Fruit fly (Drosophila melanogaster) whole organism, embryonic: ENCODE measurements around the gene CG43077.

Source experiments
- Atf-2 ChIP-seq: fragments of 200-800 bp; sonication (Bioruptor generic); optimal IDR thresholded peaks from 2 replicates; lab custom pipeline; 2016; ENCODE audit warnings: missing biosample characterization, missing genetic modification characterization
- Atf3 ChIP-seq: fragments of 200-800 bp; sonication (Bioruptor generic); optimal IDR thresholded peaks from 3 replicates; lab custom pipeline; 2016; ENCODE audit warnings: missing biosample characterization, missing genetic modification characterization
- Blimp-1 ChIP-seq: fragments of 200-800 bp; sonication (Bioruptor generic); optimal IDR thresholded peaks from 3 replicates; lab custom pipeline; 2018; ENCODE audit warnings: missing biosample characterization, missing genetic modification characterization, mild to moderate bottlenecking, moderate library complexity, missing genetic modification reagents
- CG10274 ChIP-seq: fragments of 200-800 bp; sonication (Bioruptor generic); optimal IDR thresholded peaks from 3 replicates; lab custom pipeline; 2017; ENCODE audit warnings: missing biosample characterization, mild to moderate bottlenecking, missing genetic modification characterization
- CG10979 ChIP-seq: fragments of 200-800 bp; sonication (Bioruptor generic); optimal IDR thresholded peaks from 2 replicates; lab custom pipeline; 2018; ENCODE audit warnings: missing biosample characterization, mild to moderate bottlenecking, missing genetic modification characterization, moderate library complexity
- CG11398 ChIP-seq: fragments of 200-800 bp; sonication (Bioruptor generic); optimal IDR thresholded peaks from 2 replicates; lab custom pipeline; 2016; ENCODE audit warnings: missing biosample characterization, missing genetic modification characterization
- CG13287 ChIP-seq: fragments of 200-800 bp; sonication (Bioruptor generic); IDR thresholded peaks from 2 replicates; pipeline ENCODE4 v1.3.6; 2022; ENCODE audit warnings: missing biosample characterization, missing genetic modification characterization; ENCODE audit not compliant: partially characterized antibody
- CG14860 ChIP-seq: fragments of 200-800 bp; sonication (Bioruptor generic); IDR thresholded peaks from 3 replicates; pipeline ENCODE4 v1.3.6; 2022; ENCODE audit warnings: missing biosample characterization, missing genetic modification characterization; ENCODE audit not compliant: partially characterized antibody
- CG1529 ChIP-seq: fragments of 200-800 bp; sonication (Bioruptor generic); optimal IDR thresholded peaks from 3 replicates; lab custom pipeline; 2018; ENCODE audit warnings: missing biosample characterization, missing genetic modification characterization
- CG15479 ChIP-seq: fragments of 200-800 bp; sonication (Bioruptor generic); optimal IDR thresholded peaks from 3 replicates; lab custom pipeline; 2019; ENCODE audit warnings: missing biosample characterization, mild to moderate bottlenecking, missing genetic modification characterization, moderate library complexity
- CG17361 ChIP-seq: fragments of 200-800 bp; sonication (Bioruptor generic); IDR thresholded peaks from 3 replicates; pipeline ENCODE4 v1.3.6; 2022; ENCODE audit warnings: missing biosample characterization, missing genetic modification characterization
- CG17912 ChIP-seq: fragments of 200-800 bp; sonication (Bioruptor generic); optimal IDR thresholded peaks from 2 replicates; lab custom pipeline; 2018; ENCODE audit warnings: missing biosample characterization, mild to moderate bottlenecking, missing genetic modification characterization
- CG18476 ChIP-seq: fragments of 200-800 bp; sonication (Bioruptor generic); optimal IDR thresholded peaks from 2 replicates; lab custom pipeline; 2016; ENCODE audit warnings: missing biosample characterization, mild to moderate bottlenecking, missing genetic modification characterization
- CG2678 ChIP-seq: fragments of 200-800 bp; sonication (Bioruptor generic); optimal IDR thresholded peaks from 3 replicates; lab custom pipeline; 2019; ENCODE audit warnings: missing biosample characterization, mild to moderate bottlenecking, missing genetic modification characterization, moderate library complexity
- CG2889 ChIP-seq: fragments of 200-800 bp; sonication (Bioruptor generic); IDR thresholded peaks from 3 replicates; pipeline ENCODE4 v1.3.6; 2022; ENCODE audit warnings: missing biosample characterization, missing genetic modification characterization
- CG34224 ChIP-seq: fragments of 200-800 bp; sonication (Bioruptor generic); IDR thresholded peaks from 3 replicates; pipeline ENCODE4 v1.3.6; 2022; ENCODE audit warnings: missing biosample characterization, missing genetic modification characterization; ENCODE audit not compliant: partially characterized antibody
- CG3726 ChIP-seq: fragments of 200-800 bp; sonication (Bioruptor generic); IDR thresholded peaks from 3 replicates; pipeline ENCODE4, ENCODE4 v1.3.6; 2022; ENCODE audit warnings: missing biosample characterization, missing genetic modification characterization
- CG4404 ChIP-seq: fragments of 200-800 bp; sonication (Bioruptor generic); IDR thresholded peaks from 2 replicates; pipeline ENCODE4 v1.3.6; 2022; ENCODE audit warnings: missing biosample characterization, missing genetic modification characterization
- CG4730 ChIP-seq: fragments of 200-800 bp; sonication (Bioruptor generic); IDR thresholded peaks from 2 replicates; pipeline ENCODE4 v1.3.6; 2022; ENCODE audit warnings: missing biosample characterization, missing genetic modification characterization
- CG5180 ChIP-seq: fragments of 200-800 bp; sonication (Bioruptor generic); optimal IDR thresholded peaks from 3 replicates; lab custom pipeline; 2017; ENCODE audit warnings: missing biosample characterization, missing genetic modification characterization, mild to moderate bottlenecking, moderate library complexity, missing genetic modification reagents
- CG5245 ChIP-seq: fragments of 200-800 bp; sonication (Bioruptor generic); optimal IDR thresholded peaks from 3 replicates; lab custom pipeline; 2016; ENCODE audit warnings: missing biosample characterization, missing genetic modification characterization
- CG9609 ChIP-seq: fragments of 200-800 bp; sonication (Bioruptor generic); optimal IDR thresholded peaks from 3 replicates; lab custom pipeline; 2016; ENCODE audit warnings: missing biosample characterization, missing genetic modification characterization
- Dbx ChIP-seq: fragments of 200-800 bp; sonication (Bioruptor generic); IDR thresholded peaks from 3 replicates; pipeline ENCODE4 v1.3.6; 2022; ENCODE audit warnings: missing biosample characterization, missing genetic modification characterization
- Dip2 ChIP-seq: fragments of 200-800 bp; sonication (Bioruptor generic); IDR thresholded peaks from 2 replicates; pipeline ENCODE4 v1.3.6; 2022; ENCODE audit warnings: missing biosample characterization, missing genetic modification characterization
- Doc3 ChIP-seq: fragments of 200-800 bp; sonication (Bioruptor generic); IDR thresholded peaks from 3 replicates; pipeline ENCODE4 v1.3.6; 2022; ENCODE audit warnings: missing biosample characterization, missing genetic modification characterization; ENCODE audit not compliant: partially characterized antibody
- Dp ChIP-seq: fragments of 200-800 bp; sonication (Bioruptor generic); optimal IDR thresholded peaks from 2 replicates; lab custom pipeline; 2018; ENCODE audit warnings: missing biosample characterization, mild to moderate bottlenecking, missing genetic modification characterization, moderate library complexity
- ERR ChIP-seq: fragments of 200-800 bp; sonication (Bioruptor generic); optimal IDR thresholded peaks from 2 replicates; lab custom pipeline; 2016; ENCODE audit warnings: missing biosample characterization, missing genetic modification characterization
- GATAe ChIP-seq: fragments of 200-800 bp; sonication (Bioruptor generic); conservative IDR thresholded peaks from 2 replicates; pipeline ENCODE4 v1.3.6; 2022; ENCODE audit warnings: missing biosample characterization, missing genetic modification characterization
- HLHmδ ChIP-seq: fragments of 200-800 bp; sonication (Bioruptor generic); optimal IDR thresholded peaks from 2 replicates; lab custom pipeline; 2018; ENCODE audit warnings: missing biosample characterization, mild to moderate bottlenecking, missing genetic modification characterization, moderate library complexity
- Lpt ChIP-seq: fragments of >200 bp; optimal IDR thresholded peaks from 2 replicates; lab custom pipeline; 2018; ENCODE audit warnings: missing biosample characterization, missing genetic modification characterization
- Max ChIP-seq: fragments of 200-800 bp; sonication (Bioruptor generic); optimal IDR thresholded peaks from 2 replicates; lab custom pipeline; 2016; ENCODE audit warnings: missing biosample characterization, mild to moderate bottlenecking, missing genetic modification characterization
- Nf-YB ChIP-seq: fragments of 200-800 bp; sonication (Bioruptor generic); optimal IDR thresholded peaks from 3 replicates; lab custom pipeline; 2019; ENCODE audit warnings: missing biosample characterization, mild to moderate bottlenecking, missing genetic modification characterization, moderate library complexity
- Nf-YC ChIP-seq: fragments of 200-800 bp; optimal IDR thresholded peaks from 3 replicates; lab custom pipeline; 2019; ENCODE audit warnings: missing biosample characterization, mild to moderate bottlenecking, missing genetic modification characterization, moderate library complexity
- Spps ChIP-seq: fragments of 200-800 bp; sonication (Bioruptor generic); optimal IDR thresholded peaks from 2 replicates; lab custom pipeline; 2018; ENCODE audit warnings: missing biosample characterization, mild to moderate bottlenecking, missing genetic modification characterization
- en ChIP-seq: fragments of 200-800 bp; sonication (Bioruptor generic); optimal IDR thresholded peaks from 2 replicates; lab custom pipeline; 2016; ENCODE audit warnings: missing biosample characterization, missing genetic modification characterization
- gcm2 ChIP-seq: fragments of 200-800 bp; sonication (Bioruptor generic); optimal IDR thresholded peaks from 2 replicates; lab custom pipeline; 2016; ENCODE audit warnings: missing biosample characterization, missing genetic modification characterization
- hkb ChIP-seq, 2 experiments: fragments of 200-800 bp in 1 of 2; fragments of >200 bp in 1 of 2; sonication (Bioruptor generic) in 1 of 2; IDR thresholded peaks in 1 of 2; optimal IDR thresholded peaks in 1 of 2; 2 replicates each; pipeline versions ENCODE4 v1.3.6 to Lab custom; 2017 to 2022; ENCODE audit warnings: missing biosample characterization in 1 of 2, missing genetic modification characterization in 1 of 2
- insv ChIP-seq, 2 experiments: fragments of 200-800 bp; sonication (Bioruptor generic); optimal IDR thresholded peaks; 3 replicates each; lab custom pipeline; 2016 to 2018; ENCODE audit warnings: missing biosample characterization in 2 of 2, missing genetic modification characterization in 2 of 2
- kah ChIP-seq: fragments of 200-800 bp; sonication (Bioruptor generic); optimal IDR thresholded peaks from 2 replicates; lab custom pipeline; 2018; ENCODE audit warnings: missing biosample characterization, mild to moderate bottlenecking, missing genetic modification characterization
- mirr ChIP-seq: fragments of 200-800 bp; sonication (Bioruptor generic); optimal IDR thresholded peaks from 3 replicates; lab custom pipeline; 2018; ENCODE audit warnings: missing biosample characterization, mild to moderate bottlenecking, missing genetic modification characterization
- nmo ChIP-seq: fragments of 200-800 bp; sonication (Bioruptor generic); optimal IDR thresholded peaks from 2 replicates; lab custom pipeline; 2018; ENCODE audit warnings: missing biosample characterization, mild to moderate bottlenecking, missing genetic modification characterization, moderate library complexity
- pb ChIP-seq: fragments of 200-800 bp; sonication (Bioruptor generic); optimal IDR thresholded peaks from 3 replicates; lab custom pipeline; 2016; ENCODE audit warnings: missing biosample characterization, missing genetic modification characterization
- run ChIP-seq: fragments of 200-800 bp; sonication (Bioruptor generic); optimal IDR thresholded peaks from 3 replicates; lab custom pipeline; 2018; ENCODE audit warnings: missing biosample characterization, mild to moderate bottlenecking, missing genetic modification characterization
- sc ChIP-seq, 3 experiments: fragments of >200 bp in 2 of 3; fragments of 200-800 bp in 1 of 3; sonication (Bioruptor generic) in 1 of 3; optimal IDR thresholded peaks; 2 replicates in 2 of 3; 3 replicates in 1 of 3; lab custom pipeline; 2017; ENCODE audit warnings: mild to moderate bottlenecking in 1 of 3, missing biosample characterization in 1 of 3, missing genetic modification characterization in 1 of 3, missing genetic modification reagents in 1 of 3
- sens ChIP-seq: fragments of 200-800 bp; sonication (Bioruptor generic); peaks from one replicate; lab custom pipeline; 2016; ENCODE audit warnings: missing biosample characterization, missing genetic modification characterization
- trh ChIP-seq: fragments of 200-800 bp; sonication (Bioruptor generic); optimal IDR thresholded peaks from 2 replicates; lab custom pipeline; 2016; ENCODE audit warnings: missing biosample characterization, missing genetic modification characterization
- vfl ChIP-seq: fragments of 200-800 bp; sonication (Bioruptor generic); optimal IDR thresholded peaks from 2 replicates; lab custom pipeline; 2016; ENCODE audit warnings: missing biosample characterization, missing genetic modification characterization
- zf30C ChIP-seq: fragments of 200-800 bp; sonication (Bioruptor generic); optimal IDR thresholded peaks from 3 replicates; lab custom pipeline; 2018; ENCODE audit warnings: missing biosample characterization, mild to moderate bottlenecking, missing genetic modification characterization

The CG43077 gene

dm6 chrX:17078139-17078977 lies 10.0 kb upstream of the CG43077 start, which contains the start of gene CG4949 (continued):
- TF ChIP-seq Max (GFP tag; lab: Kevin White, UChicago) (no peak), CG13287 (GFP tag; lab: Robert Waterston, UW) (peak; percentile 84), kah (GFP tag; lab: Kevin White, UChicago) (no peak), Blimp-1 (GFP tag; lab: Kevin White, UChicago) (no peak), sc (optimal IDR thresholded peaks at IDR 0.05; lab: Kevin White, UChicago) (no peak), sc (GFP tag; optimal IDR thresholded peaks at IDR 0.05; lab: Kevin White, UChicago) (no peak), CG18476 (no peak), Dp (peak; percentile 29), CG5180 (GFP tag; lab: Kevin White, UChicago) (no peak), Dbx (GFP tag; lab: Robert Waterston, UW) (no peak), CG2889 (GFP tag; lab: Robert Waterston, UW) (no peak), Atf3 (GFP tag; lab: Kevin White, UChicago) (no peak), CG2678 (tag; lab: Kevin White, UChicago) (no peak), CG10979 (tag; lab: Kevin White, UChicago) (peak; percentile 12), Lpt (no peak), Doc3 (GFP tag; lab: Robert Waterston, UW) (peak; percentile 77), sens (GFP tag; lab: Kevin White, UChicago) (peak; percentile 60), run (tag; lab: Kevin White, UChicago) (no peak), nmo (no peak), en (GFP tag; lab: Kevin White, UChicago) (no peak), insv (GFP tag; optimal IDR thresholded peaks at IDR 0.05; lab: Kevin White, UChicago) (no peak), CG9609 (GFP tag; lab: Kevin White, UChicago) (no peak), Dip2 (no peak), hkb (optimal IDR thresholded peaks at IDR 0.05; lab: Kevin White, UChicago) (no peak), hkb (GFP tag; IDR thresholded peaks at IDR 0.05; lab: Robert Waterston, UW) (no peak; the same call in 1 of the 2 replicates), zf30C (GFP tag; lab: Kevin White, UChicago) (no peak), Nf-YC (peak; percentile 8), GATAe (GFP tag; lab: Robert Waterston, UW) (no peak), CG1529 (no peak), Spps (tag; lab: Kevin White, UChicago) (no peak), CG15479 (GFP tag; lab: Kevin White, UChicago) (no peak), CG5245 (GFP tag; lab: Kevin White, UChicago) (no peak), CG11398 (GFP tag; lab: Kevin White, UChicago) (no peak), mirr (no peak), CG17361 (GFP tag; lab: Robert Waterston, UW) (peak; percentile 69; the same call in 2 of the 3 replicates), CG17912 (GFP tag; lab: Kevin White, UChicago) (no peak), CG34224 (peak; percentile 78), CG4730 (GFP tag; lab: Robert Waterston, UW) (no peak), CG4404 (GFP tag; lab: Robert Waterston, UW) (no peak), ERR (no peak), CG10274 (GFP tag; lab: Kevin White, UChicago) (no peak), CG14860 (GFP tag; lab: Robert Waterston, UW) (peak; percentile 85), CG3726 (no peak), Atf-2 (GFP tag; lab: Kevin White, UChicago) (no peak), HLHmδ (no peak), pb (no peak), gcm2 (GFP tag; lab: Kevin White, UChicago) (no peak), trh (no peak), Nf-YB (GFP tag; lab: Kevin White, UChicago) (no peak), vfl (GFP tag; lab: Kevin White, UChicago) (no peak)
